Worm (Caenorhabditis elegans) whole organism, mixed stage, embryonic: ENCODE measurements around the gene aat-8.

Experiments
- blmp-1 ChIP-seq: fragments of 150-350 bp; optimal IDR thresholded peaks from 2 replicates; lab custom pipeline; 2014; ENCODE audit warnings: missing biosample characterization, missing genetic modification characterization
- lin-13 ChIP-seq: fragments of 150-350 bp; optimal IDR thresholded peaks from 2 replicates; lab custom pipeline; 2014; ENCODE audit warnings: missing biosample characterization, missing genetic modification characterization
- lsy-2 ChIP-seq: fragments of 150-350 bp; optimal IDR thresholded peaks from 2 replicates; lab custom pipeline; 2014; ENCODE audit warnings: missing biosample characterization, missing genetic modification characterization
- nhr-237 ChIP-seq: fragments of 150-350 bp; optimal IDR thresholded peaks from 2 replicates; lab custom pipeline; 2014; ENCODE audit warnings: missing biosample characterization, missing genetic modification characterization
- snpc-4 ChIP-seq: fragments of 150-350 bp; optimal IDR thresholded peaks from 2 replicates; lab custom pipeline; 2014; ENCODE audit warnings: missing biosample characterization, missing genetic modification characterization
- unc-62 ChIP-seq: fragments of 150-350 bp; optimal IDR thresholded peaks from 2 replicates; lab custom pipeline; 2014; ENCODE audit warnings: missing biosample characterization, missing genetic modification reagents, missing genetic modification characterization

- TF ChIP-seq snpc-4 (tag; lab: Kevin White, UChicago) = no peak
- no peak for TF ChIP-seq unc-62 (GFP tag; lab: Kevin White, UChicago)
- no peak for TF ChIP-seq lsy-2
- TF ChIP-seq nhr-237 (tag; lab: Kevin White, UChicago) = no peak
- no peak for TF ChIP-seq blmp-1 (tag; lab: Kevin White, UChicago)
- no peak for TF ChIP-seq lin-13 (tag; lab: Kevin White, UChicago)
Observed at ce11 chrIV:3873706-3874105, 8.9 kb upstream of the aat-8 start, which contains the start of gene F37C4.5.
